Worm (Caenorhabditis elegans) whole organism, L4/young adult: Measurements from ENCODE around the gene irk-1.

ENCODE experiments used
- W03F9.2 ChIP-seq: fragments of 150-350 bp; optimal IDR thresholded peaks from 2 replicates; lab custom pipeline; 2014; ENCODE audit warnings: missing biosample characterization, missing genetic modification characterization
- dao-5 ChIP-seq: sonication (generic microtip); optimal IDR thresholded peaks from 2 replicates; lab custom pipeline; 2016; ENCODE audit warnings: missing genotype, missing genetic modification characterization, moderate library complexity, missing compliant biosample characterization
- him-1 ChIP-seq: sonication (generic microtip); optimal IDR thresholded peaks from 2 replicates; lab custom pipeline; 2016; ENCODE audit warnings: missing genotype, missing genetic modification reagents, missing genetic modification characterization, missing compliant biosample characterization

ce11 chrX:6735494-6735893, 42.4 kb downstream of the irk-1 start:
- no peak for TF ChIP-seq W03F9.2 (tag; lab: Kevin White, UChicago)
- no peak for TF ChIP-seq dao-5
- TF ChIP-seq him-1: no peak
